Fruit fly (Drosophila melanogaster): Measurements from ENCODE around the gene okr.
A peak's percentile ranks its signal among the peaks of the same experiment; 100 is the strongest.

The okr gene

DNA sequence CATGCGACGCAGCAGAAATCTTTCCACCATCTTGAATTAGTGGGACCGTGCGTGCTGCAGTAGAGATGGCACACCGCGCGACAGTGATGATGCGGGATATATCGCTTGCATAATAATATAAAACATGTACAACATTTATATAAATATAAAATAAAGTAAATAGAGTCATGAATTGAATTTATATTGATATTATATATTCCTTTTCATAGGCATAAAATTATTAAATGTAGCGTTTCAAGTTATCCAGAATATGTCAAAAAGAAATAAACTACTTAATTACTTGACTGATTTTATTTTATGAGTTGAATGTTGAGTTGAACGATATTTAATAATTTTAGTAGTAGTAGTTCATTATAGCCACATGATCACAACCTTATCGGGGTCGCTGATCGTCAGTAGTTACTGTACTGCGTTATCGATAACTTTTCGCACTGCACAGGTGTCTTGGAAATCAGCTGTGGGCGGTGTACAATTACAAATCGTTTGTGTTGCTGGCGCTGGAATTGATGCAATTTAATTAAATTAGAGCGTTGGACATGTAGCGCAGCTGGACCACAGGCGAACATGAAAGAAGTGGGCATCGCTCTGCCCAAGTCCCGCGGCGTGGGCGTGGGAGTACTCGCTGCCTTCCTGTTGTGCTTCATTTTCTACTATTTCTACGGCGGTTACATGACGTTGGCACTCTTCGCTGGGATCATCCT, 4.7 kb downstream of the okr start, which contains the start of the genes Chd1 and Bem46 (continued):
- peak; percentile 79 for TF ChIP-seq Mad (GFP tag; optimal IDR thresholded peaks at IDR 0.05)
- TF ChIP-seq CG14860 (GFP tag; IDR thresholded peaks at IDR 0.05; ENCODE audit: partially characterized antibody): no peak
- TF ChIP-seq Fer1 (GFP tag; optimal IDR thresholded peaks at IDR 0.05): peak; percentile 72
- no peak for TF ChIP-seq sima (GFP tag; optimal IDR thresholded peaks at IDR 0.05)
- no peak; the same call in 1 of the 2 replicates for TF ChIP-seq GATAe (GFP tag; conservative IDR thresholded peaks at IDR 0.05)
- no peak for TF ChIP-seq Dp (GFP tag; optimal IDR thresholded peaks at IDR 0.05)
- peak; percentile 82 for TF ChIP-seq zfh1 (GFP tag; IDR thresholded peaks at IDR 0.05)
- TF ChIP-seq NfI (GFP tag; optimal IDR thresholded peaks at IDR 0.05): peak; percentile 85
- peak; percentile 89 for TF ChIP-seq sug (tag; optimal IDR thresholded peaks at IDR 0.05)
- no peak for TF ChIP-seq CG34376 (GFP tag; optimal IDR thresholded peaks at IDR 0.05)
- peak; percentile 61 for TF ChIP-seq psq (GFP tag; optimal IDR thresholded peaks at IDR 0.05)
- TF ChIP-seq CG10209 (GFP tag; optimal IDR thresholded peaks at IDR 0.05): peak; percentile 83
- TF ChIP-seq CG17912 (GFP tag; optimal IDR thresholded peaks at IDR 0.05): peak; percentile 54
- TF ChIP-seq CG15011 (GFP tag; optimal IDR thresholded peaks at IDR 0.05): no peak
- peak; percentile 89 for TF ChIP-seq CG32532 (GFP tag; IDR thresholded peaks at IDR 0.05)
- peak; percentile 48; the same call in 2 of the 3 replicates for TF ChIP-seq sr (GFP tag; IDR thresholded peaks at IDR 0.05)
- peak; percentile 79 to 82 for TF ChIP-seq Pdp1 (GFP tag; optimal IDR thresholded peaks at IDR 0.05)
- 0 out of 3 replicates have a peak, but pooled peaks have one; percentile 13 for TF ChIP-seq CG7963 (GFP tag; IDR thresholded peaks at IDR 0.05; ENCODE audit: partially characterized antibody)
- TF ChIP-seq hkb (optimal IDR thresholded peaks at IDR 0.05): no peak
- TF ChIP-seq hkb (GFP tag; IDR thresholded peaks at IDR 0.05): peak; percentile 72
- TF ChIP-seq nmo (GFP tag; optimal IDR thresholded peaks at IDR 0.05): peak; percentile 92
- TF ChIP-seq sqz (GFP tag; optimal IDR thresholded peaks at IDR 0.05): no peak
- TF ChIP-seq Antp (GFP tag; optimal IDR thresholded peaks at IDR 0.05): peak; percentile 80
- peak; percentile 80 for TF ChIP-seq CG12104 (GFP tag; optimal IDR thresholded peaks at IDR 0.05)
- TF ChIP-seq CG5953 (GFP tag; IDR thresholded peaks at IDR 0.05): peak; percentile 7; the same call in 1 of the 2 replicates
- TF ChIP-seq Poxn (GFP tag; IDR thresholded peaks at IDR 0.05): peak; percentile 44; the same call in 1 of the 2 replicates
- peak; percentile 52 for TF ChIP-seq gcm2 (GFP tag; optimal IDR thresholded peaks at IDR 0.05)
- TF ChIP-seq CG10267 (tag; optimal IDR thresholded peaks at IDR 0.05): peak; percentile 81
- peak; percentile 81 for TF ChIP-seq CG4820 (GFP tag; optimal IDR thresholded peaks at IDR 0.05)
- no peak for TF ChIP-seq Lim3 (GFP tag; IDR thresholded peaks at IDR 0.05)
- peak; percentile 90 for TF ChIP-seq CG16815 (GFP tag; optimal IDR thresholded peaks at IDR 0.05)
- peak; percentile 69 for TF ChIP-seq CG18011 (GFP tag; optimal IDR thresholded peaks at IDR 0.05)
- peak; percentile 60; the same call in 1 of the 2 replicates for TF ChIP-seq dati (GFP tag; IDR thresholded peaks at IDR 0.05)
- TF ChIP-seq Hr3 (GFP tag; optimal IDR thresholded peaks at IDR 0.05): peak; percentile 92
- peak; percentile 40; the same call in 1 of the 2 replicates for TF ChIP-seq Adf1 (GFP tag; IDR thresholded peaks at IDR 0.05)
- peak; percentile 4; the same call in 1 of the 2 replicates for TF ChIP-seq ara (GFP tag; IDR thresholded peaks at IDR 0.05)
- peak; percentile 67 for TF ChIP-seq Oaz (GFP tag; IDR thresholded peaks at IDR 0.05)
- TF ChIP-seq CG3995 (GFP tag; optimal IDR thresholded peaks at IDR 0.05): peak; percentile 46
- TF ChIP-seq bowl (GFP tag; IDR thresholded peaks at IDR 0.05): no peak
- peak; percentile 77 for TF ChIP-seq CG2875 (GFP tag; optimal IDR thresholded peaks at IDR 0.05)
- TF ChIP-seq CG5180 (GFP tag; optimal IDR thresholded peaks at IDR 0.05): no peak
- TF ChIP-seq CG6765 (GFP tag; optimal IDR thresholded peaks at IDR 0.05): peak; percentile 54
- peak; percentile 89 for TF ChIP-seq CG9817 (tag; optimal IDR thresholded peaks at IDR 0.05)
- TF ChIP-seq CG13624 (GFP tag; optimal IDR thresholded peaks at IDR 0.05): peak; percentile 63
- TF ChIP-seq Blimp-1 (GFP tag; optimal IDR thresholded peaks at IDR 0.05): no peak
- no peak for TF ChIP-seq exex (tag; optimal IDR thresholded peaks at IDR 0.05)
- TF ChIP-seq hbn (GFP tag; IDR thresholded peaks at IDR 0.05; ENCODE audit: partially characterized antibody): no peak
- TF ChIP-seq nerfin-2 (GFP tag; IDR thresholded peaks at IDR 0.05; ENCODE audit: partially characterized antibody): no peak
- TF ChIP-seq CG9932 (GFP tag; IDR thresholded peaks at IDR 0.05): peak; percentile 93
